Worm (Caenorhabditis elegans): Measurements from ENCODE around the gene Y59A8B.24.

The Y59A8B.24 gene

DNA sequence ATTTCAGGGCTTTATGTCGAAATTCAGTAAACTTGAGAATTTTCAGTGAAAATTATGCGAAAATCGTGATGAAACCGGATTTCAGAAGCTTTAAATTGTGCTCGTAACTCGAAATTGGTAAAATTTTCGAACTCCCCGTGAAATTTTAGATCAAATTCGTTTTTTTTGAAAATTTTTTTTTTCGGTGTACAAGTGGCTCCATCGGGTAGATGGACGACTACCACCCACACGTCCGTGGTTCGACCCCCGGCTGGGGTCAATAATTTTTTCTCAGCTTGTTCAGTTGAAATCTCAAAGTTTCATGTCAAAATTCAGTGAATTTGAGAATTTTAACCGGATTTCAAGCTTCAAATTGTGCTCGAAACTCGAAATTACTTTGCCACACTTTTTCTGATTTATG, 15.9 kb upstream of the Y59A8B.24 start (continued):
- TF ChIP-seq attf-3 (GFP tag; conservative IDR thresholded peaks at IDR 0.05) (no peak), nfya-1 (tag; optimal IDR thresholded peaks at IDR 0.05; ENCODE audit: borderline replicate concordance, insufficient read depth) (no peak), rpc-1 (optimal IDR thresholded peaks at IDR 0.05) (no peak), rpc-1 (tag; optimal IDR thresholded peaks at IDR 0.05) (peak; percentile 39), dpff-1 (tag; optimal IDR thresholded peaks at IDR 0.05) (no peak), ama-1 (optimal IDR thresholded peaks at IDR 0.05) (no peak), ama-1 (GFP tag; optimal IDR thresholded peaks at IDR 0.05) (peak in 1 of 2 experiments; percentile 20), hsf-1 (GFP tag; IDR thresholded peaks at IDR 0.05) (no peak), F39B2.1 (GFP tag; IDR thresholded peaks at IDR 0.05) (no peak), ceh-79 (tag; optimal IDR thresholded peaks at IDR 0.05) (no peak), pbrm-1 (GFP tag; IDR thresholded peaks at IDR 0.05) (peak; percentile 17; the same call in 1 of the 2 replicates), Y53G8AR.9 (GFP tag; conservative IDR thresholded peaks at IDR 0.05) (0 out of 2 replicates have a peak, but pooled peaks have one; percentile 24), ceh-27 (GFP tag; optimal IDR thresholded peaks at IDR 0.05) (no peak), bed-2 (GFP tag; IDR thresholded peaks at IDR 0.05) (no peak), lsy-27 (tag; optimal IDR thresholded peaks at IDR 0.05; ENCODE audit: borderline replicate concordance, insufficient read depth) (no peak), ztf-26 (tag; optimal IDR thresholded peaks at IDR 0.05) (no peak), D2030.7 (GFP tag; IDR thresholded peaks at IDR 0.05) (no peak), lin-54 (GFP tag; optimal IDR thresholded peaks at IDR 0.05) (no peak), mcd-1 (GFP tag; IDR thresholded peaks at IDR 0.05) (peak; percentile 23; the same call in 1 of the 2 replicates), nhr-27 (tag; optimal IDR thresholded peaks at IDR 0.05) (no peak), B0336.3 (GFP tag; IDR thresholded peaks at IDR 0.05) (peak; percentile 21; the same call in 1 of the 2 replicates), madf-10 (tag; optimal IDR thresholded peaks at IDR 0.05) (no peak), athp-1 (tag; optimal IDR thresholded peaks at IDR 0.05) (no peak), egrh-3 (GFP tag; IDR thresholded peaks at IDR 0.05) (no peak), lin-26 (GFP tag; IDR thresholded peaks at IDR 0.05) (no peak), nhr-179 (tag; optimal IDR thresholded peaks at IDR 0.05) (no peak), B0261.1 (tag; optimal IDR thresholded peaks at IDR 0.05) (no peak), nfya-2 (GFP tag; IDR thresholded peaks at IDR 0.05) (no peak), let-607 (tag; optimal IDR thresholded peaks at IDR 0.05) (no peak), cebp-1 (GFP tag; IDR thresholded peaks at IDR 0.05) (no peak), cebp-1 (tag; optimal IDR thresholded peaks at IDR 0.05) (no peak), F57C9.4 (tag; optimal IDR thresholded peaks at IDR 0.05) (no peak), snpc-1.1 (tag; optimal IDR thresholded peaks at IDR 0.05; ENCODE audit: insufficient read depth) (no peak), Y95B8A.8 (GFP tag; IDR thresholded peaks at IDR 0.05) (no peak), hmg-1.2 (GFP tag; IDR thresholded peaks at IDR 0.05) (0 out of 2 replicates have a peak, but pooled peaks have one; percentile 16), ZK185.1 (tag; optimal IDR thresholded peaks at IDR 0.05; ENCODE audit: poor library complexity, severe bottlenecking) (no peak)

DNA sequence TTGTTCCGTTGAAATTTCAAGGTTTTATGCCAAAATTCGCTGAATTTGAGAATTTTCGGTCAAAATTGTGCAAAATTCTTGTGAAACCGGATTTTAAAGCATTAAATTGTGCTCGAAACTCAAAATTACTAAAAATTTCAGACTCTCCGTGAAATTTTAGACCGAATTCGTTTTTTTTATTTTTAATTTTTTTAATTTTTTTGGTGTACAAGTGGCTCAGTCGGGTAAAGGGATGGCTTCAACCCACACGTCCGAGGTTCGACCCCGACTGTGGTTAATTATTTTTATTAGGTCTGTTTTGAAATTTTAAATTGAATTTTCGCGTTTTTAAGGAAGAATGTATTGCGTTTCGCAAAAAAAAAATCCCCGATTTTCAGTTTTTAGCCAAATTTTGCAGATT, 12.8 kb upstream of the Y59A8B.24 start:
- TF ChIP-seq hmg-20 (GFP tag; IDR thresholded peaks at IDR 0.05) (no peak), cebp-2 (GFP tag; IDR thresholded peaks at IDR 0.05) (no peak), F23B12.7 (tag; optimal IDR thresholded peaks at IDR 0.05; ENCODE audit: insufficient read depth) (no peak), rpc-1 (optimal IDR thresholded peaks at IDR 0.05) (no peak), rpc-1 (tag; optimal IDR thresholded peaks at IDR 0.05) (peak; percentile 56), D2030.7 (GFP tag; IDR thresholded peaks at IDR 0.05) (no peak), lin-40 (tag; optimal IDR thresholded peaks at IDR 0.05) (no peak), egl-44 (GFP tag; IDR thresholded peaks at IDR 0.05) (no peak), mxl-1 (tag; optimal IDR thresholded peaks at IDR 0.05) (no peak), tbp1 (GFP tag; optimal IDR thresholded peaks at IDR 0.05) (peak; percentile 53), hmg-1.2 (GFP tag; IDR thresholded peaks at IDR 0.05) (no peak), B0261.1 (tag; optimal IDR thresholded peaks at IDR 0.05) (peak; percentile 10)

All from whole organism, young adult.